Fruit fly (Drosophila melanogaster) whole organism, embryonic: ENCODE measurements around the gene CecA1.

ENCODE experiments used
- Bdp1 ChIP-seq: fragments of 200-800 bp; sonication (Bioruptor generic); optimal IDR thresholded peaks from 3 replicates; lab custom pipeline; 2016; ENCODE audit warnings: missing biosample characterization, missing genetic modification characterization
- CG10147 ChIP-seq: fragments of 200-800 bp; sonication (Bioruptor generic); optimal IDR thresholded peaks from 2 replicates; lab custom pipeline; 2019; ENCODE audit warnings: missing biosample characterization, mild to moderate bottlenecking, missing genetic modification characterization, moderate library complexity
- CG10565 ChIP-seq: fragments of 200-800 bp; sonication (Bioruptor generic); optimal IDR thresholded peaks from 3 replicates; lab custom pipeline; 2016; ENCODE audit warnings: missing biosample characterization, mild to moderate bottlenecking, missing genetic modification characterization
- CG11093 ChIP-seq: fragments of 200-800 bp; sonication (Bioruptor generic); IDR thresholded peaks from 3 replicates; pipeline ENCODE4 v1.3.6; 2022; ENCODE audit warnings: missing biosample characterization, missing genetic modification characterization
- CG12104 ChIP-seq: fragments of 200-800 bp; sonication (Bioruptor generic); optimal IDR thresholded peaks from 3 replicates; lab custom pipeline; 2016; ENCODE audit warnings: missing biosample characterization, missing genetic modification characterization
- CG12659 ChIP-seq: fragments of 200-800 bp; sonication (Bioruptor generic); optimal IDR thresholded peaks from 3 replicates; lab custom pipeline; 2017; ENCODE audit warnings: mild to moderate bottlenecking, missing biosample characterization, missing genetic modification reagents, missing genetic modification characterization
- CG12744 ChIP-seq: fragments of 200-800 bp; sonication (Bioruptor generic); optimal IDR thresholded peaks from 2 replicates; lab custom pipeline; 2016; ENCODE audit warnings: missing biosample characterization, missing genetic modification characterization
- CG13123 ChIP-seq: fragments of 200-800 bp; sonication (Bioruptor generic); optimal IDR thresholded peaks from 2 replicates; lab custom pipeline; 2016; ENCODE audit warnings: missing biosample characterization, missing genetic modification characterization
- CG13296 ChIP-seq: fragments of 200-800 bp; sonication (Bioruptor generic); optimal IDR thresholded peaks from 3 replicates; lab custom pipeline; 2018; ENCODE audit warnings: missing biosample characterization, mild to moderate bottlenecking, missing genetic modification characterization
- CG14014 ChIP-seq: fragments of 200-800 bp; sonication (Bioruptor generic); IDR thresholded peaks from 2 replicates; pipeline ENCODE4 v1.3.6; 2022; ENCODE audit warnings: missing biosample characterization, missing genetic modification characterization
- CG15601 ChIP-seq: fragments of 200-800 bp; sonication (Bioruptor generic); optimal IDR thresholded peaks from 3 replicates; lab custom pipeline; 2019; ENCODE audit warnings: missing biosample characterization, mild to moderate bottlenecking, missing genetic modification characterization, moderate library complexity
- CG16779 ChIP-seq: fragments of 200-800 bp; sonication (Bioruptor generic); IDR thresholded peaks from 2 replicates; pipeline ENCODE4 v1.3.6; 2022; ENCODE audit warnings: missing biosample characterization, missing genetic modification characterization
- CG16813 ChIP-seq: fragments of 200-800 bp; sonication (Bioruptor generic); IDR thresholded peaks from 3 replicates; pipeline ENCODE4 v1.3.6; 2022; ENCODE audit warnings: missing biosample characterization, missing genetic modification characterization; ENCODE audit not compliant: partially characterized antibody
- CG31441 ChIP-seq: fragments of 200-800 bp; sonication (Bioruptor generic); IDR thresholded peaks from 2 replicates; pipeline ENCODE4 v1.3.6; 2022; ENCODE audit warnings: missing biosample characterization, missing genetic modification characterization
- CG34376 ChIP-seq: fragments of 200-800 bp; sonication (Bioruptor generic); optimal IDR thresholded peaks from 2 replicates; lab custom pipeline; 2018; ENCODE audit warnings: missing biosample characterization, mild to moderate bottlenecking, missing genetic modification characterization
- CG43689 ChIP-seq: fragments of 200-800 bp; sonication (Bioruptor generic); IDR thresholded peaks from 2 replicates; pipeline ENCODE4 v1.3.6; 2022; ENCODE audit warnings: missing biosample characterization, missing genetic modification characterization
- CG4854 ChIP-seq: fragments of 200-800 bp; sonication (Bioruptor generic); optimal IDR thresholded peaks from 2 replicates; lab custom pipeline; 2016; ENCODE audit warnings: missing biosample characterization, missing genetic modification characterization, inconsistent platforms
- CG5245 ChIP-seq: fragments of 200-800 bp; sonication (Bioruptor generic); optimal IDR thresholded peaks from 3 replicates; lab custom pipeline; 2016; ENCODE audit warnings: missing biosample characterization, missing genetic modification characterization
- CG6689 ChIP-seq: fragments of 200-800 bp; sonication (Bioruptor generic); IDR thresholded peaks from 2 replicates; pipeline ENCODE4 v1.3.6; 2022; ENCODE audit warnings: missing biosample characterization, missing genetic modification characterization
- CG7987 ChIP-seq: fragments of 200-800 bp; sonication (Bioruptor generic); optimal IDR thresholded peaks from 2 replicates; lab custom pipeline; 2018; ENCODE audit warnings: missing biosample characterization, mild to moderate bottlenecking, missing genetic modification characterization, moderate library complexity
- CG8944 ChIP-seq: fragments of 200-800 bp; sonication (Bioruptor generic); optimal IDR thresholded peaks from 3 replicates; lab custom pipeline; 2016; ENCODE audit warnings: missing biosample characterization, missing genetic modification characterization
- CG9215 ChIP-seq: fragments of 200-800 bp; sonication (Bioruptor generic); IDR thresholded peaks from 2 replicates; pipeline ENCODE4 v1.3.6; 2022; ENCODE audit warnings: missing biosample characterization, missing genetic modification characterization
- Camta ChIP-seq: fragments of 200-800 bp; sonication (Bioruptor generic); optimal IDR thresholded peaks from 2 replicates; lab custom pipeline; 2016; ENCODE audit warnings: missing biosample characterization, missing genetic modification characterization
- HLH54F ChIP-seq: fragments of 200-800 bp; sonication (Bioruptor generic); optimal IDR thresholded peaks from 3 replicates; lab custom pipeline; 2016; ENCODE audit warnings: missing biosample characterization, missing genetic modification characterization
- Lim3 ChIP-seq: fragments of 200-800 bp; sonication (Bioruptor generic); IDR thresholded peaks from 2 replicates; pipeline ENCODE4 v1.3.6; 2022; ENCODE audit warnings: missing biosample characterization, missing genetic modification characterization
- Spps ChIP-seq: fragments of 200-800 bp; sonication (Bioruptor generic); optimal IDR thresholded peaks from 2 replicates; lab custom pipeline; 2018; ENCODE audit warnings: missing biosample characterization, mild to moderate bottlenecking, missing genetic modification characterization
- al ChIP-seq: fragments of 200-800 bp; sonication (Bioruptor generic); IDR thresholded peaks from 2 replicates; pipeline ENCODE4 v1.3.6; 2022; ENCODE audit warnings: missing biosample characterization, missing genetic modification characterization
- ash1 ChIP-seq: fragments of 200-800 bp; sonication (Bioruptor generic); optimal IDR thresholded peaks from 2 replicates; lab custom pipeline; 2018; ENCODE audit warnings: missing biosample characterization, mild to moderate bottlenecking, missing genetic modification characterization
- bigmax ChIP-seq: fragments of 200-800 bp; sonication (Bioruptor generic); optimal IDR thresholded peaks from 2 replicates; lab custom pipeline; 2018; ENCODE audit warnings: missing biosample characterization, mild to moderate bottlenecking, missing genetic modification characterization
- bsh ChIP-seq, 2 experiments: fragments of 200-800 bp; sonication (Bioruptor generic); optimal IDR thresholded peaks; 2 replicates each; lab custom pipeline; 2017 to 2018; ENCODE audit warnings: mild to moderate bottlenecking in 2 of 2, missing biosample characterization in 2 of 2, missing genetic modification characterization in 2 of 2, moderate library complexity in 1 of 2
- chn ChIP-seq: fragments of 200-800 bp; sonication (Bioruptor generic); optimal IDR thresholded peaks from 2 replicates; lab custom pipeline; 2016; ENCODE audit warnings: missing biosample characterization, missing genetic modification characterization
- ci ChIP-seq: fragments of 200-800 bp; sonication (Bioruptor generic); IDR thresholded peaks from 3 replicates; pipeline ENCODE4 v1.3.6; 2022; ENCODE audit warnings: missing biosample characterization, missing genetic modification characterization
- dmrt11E ChIP-seq: fragments of 200-800 bp; sonication (Bioruptor generic); optimal IDR thresholded peaks from 3 replicates; lab custom pipeline; 2018; ENCODE audit warnings: missing biosample characterization, mild to moderate bottlenecking, missing genetic modification characterization, moderate library complexity
- ftz-f1 ChIP-seq: fragments of 200-800 bp; sonication (Bioruptor generic); optimal IDR thresholded peaks from 2 replicates; lab custom pipeline; 2016; ENCODE audit warnings: missing biosample characterization, missing genetic modification characterization
- gfzf ChIP-seq: fragments of 200-800 bp; sonication (Bioruptor generic); optimal IDR thresholded peaks from 2 replicates; lab custom pipeline; 2016; ENCODE audit warnings: missing biosample characterization, mild to moderate bottlenecking, missing genetic modification characterization, moderate library complexity
- gsb-n ChIP-seq: fragments of 200-800 bp; sonication (Bioruptor generic); optimal IDR thresholded peaks from 3 replicates; lab custom pipeline; 2018; ENCODE audit warnings: missing biosample characterization, mild to moderate bottlenecking, missing genetic modification characterization
- hkb ChIP-seq, 2 experiments: fragments of 200-800 bp in 1 of 2; fragments of >200 bp in 1 of 2; sonication (Bioruptor generic) in 1 of 2; IDR thresholded peaks in 1 of 2; optimal IDR thresholded peaks in 1 of 2; 2 replicates each; pipeline versions ENCODE4 v1.3.6 to Lab custom; 2017 to 2022; ENCODE audit warnings: missing biosample characterization in 1 of 2, missing genetic modification characterization in 1 of 2
- jumu ChIP-seq: fragments of 200-800 bp; sonication (Bioruptor generic); optimal IDR thresholded peaks from 3 replicates; lab custom pipeline; 2016; ENCODE audit warnings: missing biosample characterization, missing genetic modification characterization
- ken ChIP-seq: fragments of 200-800 bp; sonication (Bioruptor generic); IDR thresholded peaks from 3 replicates; pipeline ENCODE4 v1.3.6; 2022; ENCODE audit warnings: missing biosample characterization, missing genetic modification characterization
- nerfin-1 ChIP-seq: fragments of 200-800 bp; sonication (Bioruptor generic); optimal IDR thresholded peaks from 3 replicates; lab custom pipeline; 2019; ENCODE audit warnings: missing biosample characterization, mild to moderate bottlenecking, missing genetic modification characterization, moderate library complexity
- otp ChIP-seq: fragments of 200-800 bp; sonication (Bioruptor generic); IDR thresholded peaks from 3 replicates; pipeline ENCODE4, ENCODE4 v1.3.6; 2022; ENCODE audit warnings: missing biosample characterization, missing genetic modification characterization
- prd ChIP-seq, 3 experiments: fragments of >200 bp in 2 of 3; fragments of 200-800 bp in 1 of 3; sonication (Bioruptor generic) in 1 of 3; optimal IDR thresholded peaks in 2 of 3; IDR thresholded peaks in 1 of 3; 2 replicates in 2 of 3; 3 replicates in 1 of 3; pipeline versions ENCODE4 v1.3.6 to Lab custom; 2017 to 2022; ENCODE audit warnings: missing biosample characterization in 1 of 3, missing genetic modification characterization in 1 of 3
- repo ChIP-seq: fragments of 200-800 bp; sonication (Bioruptor generic); optimal IDR thresholded peaks from 2 replicates; lab custom pipeline; 2016; ENCODE audit warnings: missing biosample characterization, missing genetic modification characterization
- seq ChIP-seq: fragments of 200-800 bp; sonication (Bioruptor generic); IDR thresholded peaks from 2 replicates; pipeline ENCODE4 v1.3.6; 2022; ENCODE audit warnings: missing biosample characterization, missing genetic modification characterization
- shn ChIP-seq: fragments of 200-800 bp; sonication (Bioruptor generic); optimal IDR thresholded peaks from 3 replicates; lab custom pipeline; 2016; ENCODE audit warnings: missing biosample characterization, missing genetic modification characterization
- sim ChIP-seq: fragments of 200-800 bp; sonication (Bioruptor generic); IDR thresholded peaks from 2 replicates; pipeline ENCODE4 v1.3.6; 2022; ENCODE audit warnings: missing biosample characterization, missing genetic modification characterization
- toy ChIP-seq: fragments of 200-800 bp; sonication (Bioruptor generic); IDR thresholded peaks from 2 replicates; pipeline ENCODE4 v1.3.6; 2022; ENCODE audit warnings: missing biosample characterization, missing genetic modification characterization
- tup ChIP-seq: fragments of 200-800 bp; sonication (Bioruptor generic); optimal IDR thresholded peaks from 2 replicates; lab custom pipeline; 2016; ENCODE audit warnings: missing biosample characterization, mild to moderate bottlenecking, missing genetic modification characterization, moderate library complexity

Gene CecA1

DNA sequence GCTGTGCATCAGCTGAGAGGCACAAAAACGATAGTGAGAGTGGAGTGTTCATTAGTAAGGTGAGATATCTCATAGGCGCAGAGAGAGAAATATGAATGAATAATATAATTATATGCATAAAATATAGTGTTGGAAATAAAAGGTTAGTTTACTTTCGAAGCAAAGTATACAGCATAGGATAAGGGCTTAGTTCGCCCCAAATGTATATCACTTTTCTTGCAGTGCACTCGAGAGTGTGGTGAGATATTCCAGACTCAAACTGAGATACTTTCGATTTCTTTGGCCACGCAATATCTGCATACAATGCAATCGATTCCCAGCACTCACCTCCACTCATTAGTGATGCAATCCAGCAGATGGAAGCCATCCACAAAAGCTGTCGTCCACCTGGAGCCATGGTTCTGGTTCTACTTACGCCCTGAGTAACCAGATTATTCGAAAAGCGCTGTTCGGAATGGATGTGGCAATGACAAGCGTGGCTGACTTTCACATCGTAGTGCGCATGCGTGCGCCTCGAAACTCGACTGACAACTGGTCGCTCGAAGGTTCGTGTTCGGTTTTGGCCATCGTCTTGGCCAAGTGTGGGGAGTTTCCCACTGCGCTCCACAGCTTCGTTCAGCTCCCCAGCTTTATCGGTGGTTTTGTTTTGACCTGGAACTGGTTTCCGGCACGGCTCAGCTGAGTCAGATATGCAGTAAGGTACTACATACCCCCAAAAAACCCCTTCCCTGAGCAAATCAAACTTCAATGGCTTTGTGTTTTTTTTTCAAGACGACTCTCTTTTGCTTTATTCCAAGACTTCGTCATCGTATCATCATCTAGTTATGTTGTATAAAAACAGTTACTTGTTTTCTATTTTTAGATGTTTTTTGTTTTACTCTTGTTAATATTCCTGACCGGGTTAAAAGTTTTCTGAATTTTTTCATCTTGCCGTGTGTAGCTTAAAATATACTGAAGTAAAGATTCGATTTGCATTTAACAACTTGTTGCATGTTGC lies 39.7 kb upstream of the CecA1 start, which contains the start of gene Rsod (continued):
- TF ChIP-seq CG5245 (GFP tag; lab: Kevin White, UChicago) (peak; percentile 37), CG13123 (GFP tag; lab: Kevin White, UChicago) (no peak), CG6689 (GFP tag; lab: Robert Waterston, UW) (peak; percentile 79), ftz-f1 (peak; percentile 37), seq (GFP tag; lab: Robert Waterston, UW) (peak; percentile 70), CG4854 (no peak), CG13296 (GFP tag; lab: Kevin White, UChicago) (no peak), CG8944 (GFP tag; lab: Kevin White, UChicago) (no peak), CG12659 (peak; percentile 39), bigmax (GFP tag; lab: Kevin White, UChicago) (no peak), CG10565 (no peak), al (GFP tag; lab: Robert Waterston, UW) (peak; percentile 41), CG31441 (GFP tag; lab: Robert Waterston, UW) (peak; percentile 52), CG7987 (no peak), dmrt11E (tag; lab: Kevin White, UChicago) (peak; percentile 41), sim (GFP tag; lab: Robert Waterston, UW) (peak; percentile 41), gsb-n (peak; percentile 57), chn (GFP tag; lab: Kevin White, UChicago) (no peak), otp (GFP tag; lab: Robert Waterston, UW) (peak; percentile 84), Bdp1 (no peak), CG10147 (GFP tag; lab: Kevin White, UChicago) (no peak), HLH54F (GFP tag; lab: Kevin White, UChicago) (no peak), ash1 (GFP tag; lab: Kevin White, UChicago) (no peak), bsh (GFP tag; optimal IDR thresholded peaks at IDR 0.05; lab: Kevin White, UChicago) (peak; percentile 53 to 79), CG16813 (GFP tag; lab: Robert Waterston, UW) (no peak), jumu (GFP tag; lab: Kevin White, UChicago) (no peak), ci (peak; percentile 92), CG12104 (GFP tag; lab: Kevin White, UChicago) (peak; percentile 28), Spps (tag; lab: Kevin White, UChicago) (peak; percentile 35), tup (GFP tag; lab: Kevin White, UChicago) (no peak), ken (GFP tag; lab: Robert Waterston, UW) (peak; percentile 79), CG34376 (no peak), shn (GFP tag; lab: Kevin White, UChicago) (no peak), nerfin-1 (tag; lab: Kevin White, UChicago) (peak; percentile 9), CG43689 (GFP tag; lab: Robert Waterston, UW) (0 out of 2 replicates have a peak, but pooled peaks have one; percentile 42), CG12744 (GFP tag; lab: Kevin White, UChicago) (no peak), CG14014 (GFP tag; lab: Robert Waterston, UW) (peak; percentile 66; the same call in 1 of the 2 replicates), hkb (optimal IDR thresholded peaks at IDR 0.05; lab: Kevin White, UChicago) (no peak), hkb (GFP tag; IDR thresholded peaks at IDR 0.05; lab: Robert Waterston, UW) (peak; percentile 82), CG15601 (tag; lab: Kevin White, UChicago) (peak; percentile 62), toy (peak; percentile 60), Lim3 (GFP tag; lab: Robert Waterston, UW) (peak; percentile 67), CG16779 (GFP tag; lab: Robert Waterston, UW) (no peak), CG11093 (GFP tag; lab: Robert Waterston, UW) (peak; percentile 73), prd (optimal IDR thresholded peaks at IDR 0.05; lab: Kevin White, UChicago) (no peak), prd (GFP tag; IDR thresholded peaks at IDR 0.05; lab: Robert Waterston, UW) (peak; percentile 73; the same call in 2 of the 3 replicates), Camta (GFP tag; lab: Kevin White, UChicago) (no peak), gfzf (GFP tag; lab: Kevin White, UChicago) (no peak), repo (GFP tag; lab: Kevin White, UChicago) (no peak), CG9215 (no peak)
